Worm (Caenorhabditis elegans) whole organism, late embryonic: ENCODE data around the gene gldi-8.

Experiments
- ahr-1 ChIP-seq: sonication (generic microtip); optimal IDR thresholded peaks from 2 replicates; lab custom pipeline; 2016; ENCODE audit warnings: missing genetic modification characterization, missing compliant biosample characterization
- ceh-45 ChIP-seq: fragments of 200-800 bp; sonication (Bioruptor generic); IDR thresholded peaks from 2 replicates; pipeline ENCODE4 v1.3.6; 2022; ENCODE audit warnings: missing genetic modification reagents, missing genetic modification characterization, missing compliant biosample characterization
- che-1 ChIP-seq: sonication (generic microtip); optimal IDR thresholded peaks from 2 replicates; lab custom pipeline; 2016; ENCODE audit warnings: mild to moderate bottlenecking, missing genetic modification characterization, missing compliant biosample characterization
- ets-4 ChIP-seq: sonication (generic microtip); optimal IDR thresholded peaks from 2 replicates; lab custom pipeline; 2016; ENCODE audit warnings: missing genetic modification characterization, missing compliant biosample characterization
- fax-1 ChIP-seq: sonication (generic microtip); optimal IDR thresholded peaks from 2 replicates; lab custom pipeline; 2016; ENCODE audit warnings: missing genotype, missing genetic modification characterization, missing compliant biosample characterization
- hlh-13 ChIP-seq: fragments of 200-800 bp; sonication (Bioruptor generic); optimal IDR thresholded peaks from 2 replicates; lab custom pipeline; 2018; ENCODE audit warnings: mild to moderate bottlenecking, missing genetic modification characterization, missing compliant biosample characterization
- lin-11 ChIP-seq: fragments of 200-800 bp; sonication (Bioruptor generic); optimal IDR thresholded peaks from 2 replicates; lab custom pipeline; 2018; ENCODE audit warnings: mild to moderate bottlenecking, missing genetic modification characterization, missing compliant biosample characterization
- pha-4 ChIP-seq: fragments of 150-350 bp; optimal IDR thresholded peaks from 2 replicates; lab custom pipeline; 2018; ENCODE audit warnings: missing biosample characterization, missing genetic modification reagents, missing genetic modification characterization
- ttx-3 ChIP-seq: sonication (generic microtip); optimal IDR thresholded peaks from 2 replicates; lab custom pipeline; 2016; ENCODE audit warnings: missing genetic modification reagents, missing genetic modification characterization, missing compliant biosample characterization

- TF ChIP-seq ets-4 (tag; lab: Kevin White, UChicago) = no peak
- TF ChIP-seq fax-1 = no peak
- TF ChIP-seq hlh-13 (GFP tag; lab: Kevin White, UChicago) = no peak
- TF ChIP-seq ahr-1 (tag; lab: Kevin White, UChicago) = no peak
- no peak for TF ChIP-seq ceh-45 (GFP tag; lab: Robert Waterston, UW)
- no peak for TF ChIP-seq che-1 (tag; lab: Kevin White, UChicago)
- no peak for TF ChIP-seq ttx-3 (tag; lab: Kevin White, UChicago)
- TF ChIP-seq pha-4 (tag; lab: Kevin White, UChicago) = no peak
- TF ChIP-seq lin-11 (tag; lab: Kevin White, UChicago) = no peak
These were observed 11.9 kb upstream of the gldi-8 start for ce11 chrIII:12611414-12611813.
